Fruit fly (Drosophila melanogaster) whole organism, embryonic: Measurements from ENCODE around the gene awd.

ENCODE experiments used
- B-H2 ChIP-seq: fragments of 200-800 bp; sonication (Bioruptor generic); optimal IDR thresholded peaks from 2 replicates; lab custom pipeline; 2018; ENCODE audit warnings: missing biosample characterization, mild to moderate bottlenecking, missing genetic modification characterization
- CG10147 ChIP-seq: fragments of 200-800 bp; sonication (Bioruptor generic); optimal IDR thresholded peaks from 2 replicates; lab custom pipeline; 2019; ENCODE audit warnings: missing biosample characterization, mild to moderate bottlenecking, missing genetic modification characterization, moderate library complexity
- CG10209 ChIP-seq: fragments of 200-800 bp; sonication (Bioruptor generic); optimal IDR thresholded peaks from 3 replicates; lab custom pipeline; 2017; ENCODE audit warnings: missing biosample characterization, mild to moderate bottlenecking, missing genetic modification characterization, missing genetic modification reagents
- CG10959 ChIP-seq: fragments of 200-800 bp; sonication (Bioruptor generic); IDR thresholded peaks from 2 replicates; pipeline ENCODE4 v1.3.6; 2022; ENCODE audit warnings: missing biosample characterization, missing genetic modification characterization
- CG11456 ChIP-seq: fragments of 200-800 bp; sonication (Bioruptor generic); IDR thresholded peaks from 3 replicates; pipeline ENCODE4 v1.3.6; 2022; ENCODE audit warnings: missing biosample characterization, missing genetic modification characterization
- CG12071 ChIP-seq: fragments of 200-800 bp; sonication (Bioruptor generic); optimal IDR thresholded peaks from 3 replicates; lab custom pipeline; 2018; ENCODE audit warnings: missing biosample characterization, mild to moderate bottlenecking, missing genetic modification characterization
- CG12769 ChIP-seq: fragments of 200-800 bp; sonication (Bioruptor generic); optimal IDR thresholded peaks from 2 replicates; lab custom pipeline; 2019; ENCODE audit warnings: missing biosample characterization, mild to moderate bottlenecking, missing genetic modification characterization, moderate library complexity
- CG14860 ChIP-seq: fragments of 200-800 bp; sonication (Bioruptor generic); IDR thresholded peaks from 3 replicates; pipeline ENCODE4 v1.3.6; 2022; ENCODE audit warnings: missing biosample characterization, missing genetic modification characterization; ENCODE audit not compliant: partially characterized antibody
- CG15601 ChIP-seq: fragments of 200-800 bp; sonication (Bioruptor generic); optimal IDR thresholded peaks from 3 replicates; lab custom pipeline; 2019; ENCODE audit warnings: missing biosample characterization, mild to moderate bottlenecking, missing genetic modification characterization, moderate library complexity
- CG17328 ChIP-seq: fragments of 200-800 bp; sonication (Bioruptor generic); IDR thresholded peaks from 2 replicates; pipeline ENCODE4 v1.3.6; 2022; ENCODE audit warnings: missing biosample characterization, missing genetic modification characterization
- CG17385 ChIP-seq: fragments of 200-800 bp; sonication (Bioruptor generic); optimal IDR thresholded peaks from 3 replicates; lab custom pipeline; 2018; ENCODE audit warnings: missing biosample characterization, mild to moderate bottlenecking, missing genetic modification characterization
- CG1832 ChIP-seq: fragments of 200-800 bp; sonication (Bioruptor generic); optimal IDR thresholded peaks from 2 replicates; lab custom pipeline; 2017; ENCODE audit warnings: missing biosample characterization, mild to moderate bottlenecking, missing genetic modification characterization, inconsistent platforms
- CG2116 ChIP-seq: fragments of 200-800 bp; sonication (Bioruptor generic); optimal IDR thresholded peaks from 3 replicates; lab custom pipeline; 2018; ENCODE audit warnings: missing biosample characterization, mild to moderate bottlenecking, missing genetic modification characterization
- CG32532 ChIP-seq: fragments of 200-800 bp; sonication (Bioruptor generic); IDR thresholded peaks from 2 replicates; pipeline ENCODE4 v1.3.6; 2022; ENCODE audit warnings: missing biosample characterization, missing genetic modification characterization
- CG4424 ChIP-seq: fragments of 200-800 bp; sonication (Bioruptor generic); optimal IDR thresholded peaks from 3 replicates; lab custom pipeline; 2016; ENCODE audit warnings: missing biosample characterization, missing genetic modification characterization
- CG5953 ChIP-seq: fragments of 200-800 bp; sonication (Bioruptor generic); IDR thresholded peaks from 2 replicates; pipeline ENCODE4 v1.3.6; 2022; ENCODE audit warnings: missing biosample characterization, missing genetic modification characterization
- CG8089 ChIP-seq: fragments of 200-800 bp; sonication (Bioruptor generic); optimal IDR thresholded peaks from 3 replicates; lab custom pipeline; 2016; ENCODE audit warnings: missing biosample characterization, missing genetic modification characterization
- CG9817 ChIP-seq: fragments of 200-800 bp; sonication (Bioruptor generic); optimal IDR thresholded peaks from 2 replicates; lab custom pipeline; 2018; ENCODE audit warnings: missing biosample characterization, mild to moderate bottlenecking, missing genetic modification characterization, moderate library complexity
- CG9876 ChIP-seq: fragments of 200-800 bp; sonication (Bioruptor generic); optimal IDR thresholded peaks from 2 replicates; lab custom pipeline; 2016; ENCODE audit warnings: missing biosample characterization, missing genetic modification characterization
- Camta ChIP-seq: fragments of 200-800 bp; sonication (Bioruptor generic); optimal IDR thresholded peaks from 2 replicates; lab custom pipeline; 2016; ENCODE audit warnings: missing biosample characterization, missing genetic modification characterization
- CoRest ChIP-seq: fragments of 200-800 bp; sonication (Bioruptor generic); optimal IDR thresholded peaks from 3 replicates; lab custom pipeline; 2018; ENCODE audit warnings: missing biosample characterization, mild to moderate bottlenecking, missing genetic modification characterization, moderate library complexity
- Dp ChIP-seq: fragments of 200-800 bp; sonication (Bioruptor generic); optimal IDR thresholded peaks from 2 replicates; lab custom pipeline; 2018; ENCODE audit warnings: missing biosample characterization, mild to moderate bottlenecking, missing genetic modification characterization, moderate library complexity
- E2f2 ChIP-seq: fragments of 200-800 bp; sonication (Bioruptor generic); IDR thresholded peaks from 2 replicates; pipeline ENCODE4 v1.3.6; 2022; ENCODE audit warnings: missing biosample characterization, missing genetic modification characterization
- HLH54F ChIP-seq: fragments of 200-800 bp; sonication (Bioruptor generic); optimal IDR thresholded peaks from 3 replicates; lab custom pipeline; 2016; ENCODE audit warnings: missing biosample characterization, missing genetic modification characterization
- Hr78 ChIP-seq, 2 experiments: fragments of 200-800 bp in 1 of 2; fragments of >200 bp in 1 of 2; sonication (Bioruptor generic) in 1 of 2; optimal IDR thresholded peaks; 2 replicates each; lab custom pipeline; 2017 to 2019; ENCODE audit warnings: missing biosample characterization in 2 of 2, missing genetic modification characterization in 2 of 2, mild to moderate bottlenecking in 1 of 2, moderate library complexity in 1 of 2
- Jarid2 ChIP-seq: fragments of 200-800 bp; sonication (Bioruptor generic); optimal IDR thresholded peaks from 3 replicates; lab custom pipeline; 2017; ENCODE audit warnings: mild to moderate bottlenecking, missing biosample characterization, missing genetic modification reagents, missing genetic modification characterization
- Scr ChIP-seq: fragments of 200-800 bp; sonication (Bioruptor generic); IDR thresholded peaks from 2 replicates; pipeline ENCODE4 v1.3.6; 2022; ENCODE audit warnings: missing biosample characterization, missing genetic modification characterization; ENCODE audit not compliant: partially characterized antibody
- Sox100B ChIP-seq: fragments of 200-800 bp; sonication (Bioruptor generic); optimal IDR thresholded peaks from 3 replicates; lab custom pipeline; 2018; ENCODE audit warnings: missing biosample characterization, mild to moderate bottlenecking, missing genetic modification characterization
- Tbp ChIP-seq: fragments of >200 bp; optimal IDR thresholded peaks from 2 replicates; lab custom pipeline; 2018; ENCODE audit warnings: missing biosample characterization, missing genetic modification characterization
- ara ChIP-seq: fragments of 200-800 bp; sonication (Bioruptor generic); IDR thresholded peaks from 2 replicates; pipeline ENCODE4 v1.3.6; 2022; ENCODE audit warnings: missing biosample characterization, missing genetic modification characterization
- cato ChIP-seq: fragments of 200-800 bp; sonication (Bioruptor generic); optimal IDR thresholded peaks from 2 replicates; lab custom pipeline; 2016; ENCODE audit warnings: missing biosample characterization, missing genetic modification characterization, borderline replicate concordance
- chif ChIP-seq, 2 experiments: fragments of 200-800 bp; sonication (Bioruptor generic); optimal IDR thresholded peaks; 3 replicates each; lab custom pipeline; 2016; ENCODE audit warnings: missing biosample characterization in 2 of 2, missing genetic modification characterization in 2 of 2
- ci ChIP-seq: fragments of 200-800 bp; sonication (Bioruptor generic); IDR thresholded peaks from 3 replicates; pipeline ENCODE4 v1.3.6; 2022; ENCODE audit warnings: missing biosample characterization, missing genetic modification characterization
- dimm ChIP-seq: fragments of 200-800 bp; sonication (Bioruptor generic); IDR thresholded peaks from 2 replicates; pipeline ENCODE4 v1.3.6; 2022; ENCODE audit warnings: missing biosample characterization, missing genetic modification characterization
- gem ChIP-seq: fragments of 200-800 bp; sonication (Bioruptor generic); optimal IDR thresholded peaks from 2 replicates; lab custom pipeline; 2019; ENCODE audit warnings: missing biosample characterization, mild to moderate bottlenecking, missing genetic modification characterization, moderate library complexity
- gfzf ChIP-seq: fragments of 200-800 bp; sonication (Bioruptor generic); optimal IDR thresholded peaks from 2 replicates; lab custom pipeline; 2016; ENCODE audit warnings: missing biosample characterization, mild to moderate bottlenecking, missing genetic modification characterization, moderate library complexity
- gt ChIP-seq: fragments of 200-800 bp; sonication (Bioruptor generic); IDR thresholded peaks from 2 replicates; pipeline ENCODE4 v1.3.6; 2022; ENCODE audit warnings: missing biosample characterization, missing genetic modification characterization
- lov ChIP-seq, 2 experiments: fragments of 200-800 bp in 1 of 2; fragments of >200 bp in 1 of 2; sonication (Bioruptor generic) in 1 of 2; IDR thresholded peaks in 1 of 2; optimal IDR thresholded peaks in 1 of 2; 2 replicates in 1 of 2; 3 replicates in 1 of 2; pipeline versions ENCODE4 v1.3.6 to Lab custom; 2017 to 2022; ENCODE audit warnings: missing biosample characterization in 1 of 2, missing genetic modification characterization in 1 of 2
- nerfin-1 ChIP-seq: fragments of 200-800 bp; sonication (Bioruptor generic); optimal IDR thresholded peaks from 3 replicates; lab custom pipeline; 2019; ENCODE audit warnings: missing biosample characterization, mild to moderate bottlenecking, missing genetic modification characterization, moderate library complexity
- pan ChIP-seq, 4 experiments: fragments of >200 bp in 3 of 4; fragments of 200-800 bp in 1 of 4; sonication (Bioruptor generic) in 1 of 4; optimal IDR thresholded peaks in 3 of 4; IDR thresholded peaks in 1 of 4; 2 replicates each; pipeline versions ENCODE4 v1.3.6 to Lab custom; 2017 to 2022; ENCODE audit warnings: missing biosample characterization in 2 of 4, missing genetic modification characterization in 2 of 4, mixed read lengths in 1 of 4
- pho ChIP-seq: fragments of 200-800 bp; sonication (Bioruptor generic); optimal IDR thresholded peaks from 2 replicates; lab custom pipeline; 2016; ENCODE audit warnings: missing biosample characterization, missing genetic modification characterization
- row ChIP-seq: fragments of 200-800 bp; sonication (Bioruptor generic); IDR thresholded peaks from 3 replicates; pipeline ENCODE4 v1.3.6; 2022; ENCODE audit warnings: missing biosample characterization, missing genetic modification characterization
- run ChIP-seq: fragments of 200-800 bp; sonication (Bioruptor generic); optimal IDR thresholded peaks from 3 replicates; lab custom pipeline; 2018; ENCODE audit warnings: missing biosample characterization, mild to moderate bottlenecking, missing genetic modification characterization
- sisA ChIP-seq: fragments of 200-800 bp; sonication (Bioruptor generic); IDR thresholded peaks from 2 replicates; pipeline ENCODE4 v1.3.6; 2022; ENCODE audit warnings: missing biosample characterization, missing genetic modification characterization
- tx ChIP-seq: fragments of 200-800 bp; sonication (Bioruptor generic); optimal IDR thresholded peaks from 2 replicates; lab custom pipeline; 2016; ENCODE audit warnings: missing biosample characterization, missing genetic modification characterization
- unc-4 ChIP-seq: fragments of 200-800 bp; sonication (Bioruptor generic); IDR thresholded peaks from 2 replicates; pipeline ENCODE4 v1.3.6; 2022; ENCODE audit warnings: missing biosample characterization, missing genetic modification characterization; ENCODE audit not compliant: partially characterized antibody
- usp ChIP-seq: fragments of >200 bp; optimal IDR thresholded peaks from 2 replicates; lab custom pipeline; 2017; ENCODE audit warnings: missing biosample characterization, missing genetic modification characterization

The awd gene

dm6 chr3R:31776583-31777362 is 30.9 kb upstream of the awd start, which contains the start of the genes CG2126 and faf (continued):
- TF ChIP-seq ara (GFP tag; lab: Robert Waterston, UW) (peak; percentile 62; the same call in 1 of the 2 replicates), gem (tag; lab: Kevin White, UChicago) (peak; percentile 91), tx (GFP tag; lab: Kevin White, UChicago) (peak; percentile 16), cato (GFP tag; lab: Kevin White, UChicago) (peak; percentile 60), CG14860 (peak; percentile 33; the same call in 2 of the 3 replicates), CG32532 (peak; percentile 82), usp (no peak), CG10959 (no peak), CG1832 (GFP tag; lab: Kevin White, UChicago) (no peak), CG8089 (GFP tag; lab: Kevin White, UChicago) (peak; percentile 21), gt (GFP tag; lab: Robert Waterston, UW) (peak; percentile 31; the same call in 1 of the 2 replicates), E2f2 (peak; percentile 51), CG4424 (GFP tag; lab: Kevin White, UChicago) (peak; percentile 74), unc-4 (GFP tag; lab: Robert Waterston, UW) (peak; percentile 50; the same call in 1 of the 2 replicates), Scr (peak; percentile 59), Hr78 (GFP tag; optimal IDR thresholded peaks at IDR 0.05; lab: Kevin White, UChicago) (no peak), CG9817 (tag; lab: Kevin White, UChicago) (peak; percentile 84), CG10147 (GFP tag; lab: Kevin White, UChicago) (peak; percentile 60), gfzf (GFP tag; lab: Kevin White, UChicago) (peak; percentile 34), CG17385 (GFP tag; lab: Kevin White, UChicago) (peak; percentile 77), CG5953 (GFP tag; lab: Robert Waterston, UW) (0 out of 2 replicates have a peak, but pooled peaks have one; percentile 29), Dp (GFP tag; lab: Kevin White, UChicago) (peak; percentile 44), lov (optimal IDR thresholded peaks at IDR 0.05; lab: Kevin White, UChicago) (no peak), lov (GFP tag; IDR thresholded peaks at IDR 0.05; lab: Robert Waterston, UW) (0 out of 3 replicates have a peak, but pooled peaks have one; percentile 41), CoRest (peak; percentile 86), nerfin-1 (tag; lab: Kevin White, UChicago) (peak; percentile 45), CG2116 (GFP tag; lab: Kevin White, UChicago) (peak; percentile 75), Jarid2 (GFP tag; lab: Kevin White, UChicago) (no peak), CG9876 (GFP tag; lab: Kevin White, UChicago) (peak; percentile 12), dimm (GFP tag; lab: Robert Waterston, UW) (peak; percentile 49; the same call in 1 of the 2 replicates), Tbp (no peak), CG12071 (GFP tag; lab: Kevin White, UChicago) (peak; percentile 9), CG12769 (tag; lab: Kevin White, UChicago) (no peak), CG11456 (GFP tag; lab: Robert Waterston, UW) (peak; percentile 84), pan (optimal IDR thresholded peaks at IDR 0.05; lab: Kevin White, UChicago) (no peak), pan (GFP tag; optimal IDR thresholded peaks at IDR 0.05 in 1 of 2, IDR thresholded peaks at IDR 0.05 in 1 of 2) (peak in 1 of 2 experiments; percentile 81), ci (GFP tag; lab: Robert Waterston, UW) (peak; percentile 84), HLH54F (GFP tag; lab: Kevin White, UChicago) (peak; percentile 64), Sox100B (GFP tag; lab: Kevin White, UChicago) (peak; percentile 78), Camta (GFP tag; lab: Kevin White, UChicago) (peak; percentile 23), B-H2 (GFP tag; lab: Kevin White, UChicago) (peak; percentile 84), CG10209 (GFP tag; lab: Kevin White, UChicago) (peak; percentile 73), CG17328 (GFP tag; lab: Robert Waterston, UW) (peak; percentile 76), chif (GFP tag; optimal IDR thresholded peaks at IDR 0.05; lab: Kevin White, UChicago) (peak in 1 of 2 experiments; percentile 39), CG15601 (peak; percentile 74), run (tag; lab: Kevin White, UChicago) (no peak), pho (GFP tag; lab: Kevin White, UChicago) (peak; percentile 65), row (GFP tag; lab: Robert Waterston, UW) (peak; percentile 84), sisA (GFP tag; lab: Robert Waterston, UW) (peak; percentile 64)
